Worm (Caenorhabditis elegans) whole organism, L1 larva: ENCODE measurements around the gene cul-5.

ENCODE experiments used
- C04F5.9 ChIP-seq: sonication (generic microtip); optimal IDR thresholded peaks from 2 replicates; lab custom pipeline; 2016; ENCODE audit warnings: missing genetic modification characterization, missing compliant biosample characterization
- F16B12.6 ChIP-seq: fragments of 150-350 bp; optimal IDR thresholded peaks from 2 replicates; lab custom pipeline; 2014; ENCODE audit warnings: missing biosample characterization, missing genetic modification characterization
- aha-1 ChIP-seq: fragments of 150-350 bp; optimal IDR thresholded peaks from 2 replicates; lab custom pipeline; 2014; ENCODE audit warnings: missing biosample characterization, missing genetic modification characterization
- alr-1 ChIP-seq: fragments of 200-800 bp; sonication (Bioruptor generic); optimal IDR thresholded peaks from 2 replicates; lab custom pipeline; 2018; ENCODE audit warnings: borderline replicate concordance, mild to moderate bottlenecking, missing genetic modification characterization, missing compliant biosample characterization
- aly-2 ChIP-seq: fragments of 150-350 bp; optimal IDR thresholded peaks from 2 replicates; lab custom pipeline; 2014; ENCODE audit warnings: missing biosample characterization, missing genetic modification characterization
- ama-1 ChIP-seq: fragments of 150-350 bp; optimal IDR thresholded peaks from 2 replicates; lab custom pipeline; 2014
- blmp-1 ChIP-seq: fragments of 150-350 bp; optimal IDR thresholded peaks from 2 replicates; lab custom pipeline; 2014; ENCODE audit warnings: missing biosample characterization, missing genetic modification characterization
- ceh-63 ChIP-seq: fragments of 200-800 bp; sonication (Bioruptor generic); optimal IDR thresholded peaks from 2 replicates; lab custom pipeline; 2018; ENCODE audit warnings: mild to moderate bottlenecking, missing genetic modification characterization, missing compliant biosample characterization
- ceh-82 ChIP-seq, 3 experiments: fragments of 150-350 bp in 1 of 3; sonication (generic microtip) in 2 of 3; optimal IDR thresholded peaks; 2 replicates each; lab custom pipeline; 2014 to 2017; ENCODE audit warnings: missing biosample characterization in 3 of 3, missing genetic modification characterization in 3 of 3
- ceh-88 ChIP-seq: fragments of 200-800 bp; sonication (Bioruptor generic); IDR thresholded peaks from 2 replicates; pipeline ENCODE4 v1.3.6; 2022; ENCODE audit warnings: missing genetic modification characterization, missing compliant biosample characterization
- ceh-90 ChIP-seq: sonication (generic microtip); optimal IDR thresholded peaks from 2 replicates; lab custom pipeline; 2016; ENCODE audit warnings: missing genetic modification characterization, missing compliant biosample characterization
- dpl-1 ChIP-seq, 3 experiments: fragments of 150-350 bp in 2 of 3; sonication (generic microtip) in 1 of 3; optimal IDR thresholded peaks; 2 replicates each; lab custom pipeline; 2014 to 2017; ENCODE audit warnings: missing biosample characterization in 3 of 3, missing genetic modification characterization in 3 of 3, missing genetic modification reagents in 3 of 3
- efl-1 ChIP-seq, 4 experiments: fragments of 150-350 bp; optimal IDR thresholded peaks in 3 of 4; peaks in 1 of 4; 1 replicate in 1 of 4; 2 replicates in 3 of 4; lab custom pipeline; 2014; ENCODE audit warnings: missing biosample characterization in 2 of 4, missing genetic modification characterization in 2 of 4, missing genetic modification reagents in 2 of 4
- elt-2 ChIP-seq: sonication (generic microtip); optimal IDR thresholded peaks from 2 replicates; lab custom pipeline; 2016; ENCODE audit warnings: missing genetic modification characterization, mild to moderate bottlenecking, inconsistent platforms, missing compliant biosample characterization, missing genetic modification reagents
- elt-3 ChIP-seq, 6 experiments: fragments of 150-350 bp in 1 of 6; sonication (generic microtip); optimal IDR thresholded peaks; 2 replicates each; lab custom pipeline; 2017 to 2018; ENCODE audit warnings: missing biosample characterization in 6 of 6, missing genetic modification characterization in 6 of 6, inconsistent platforms in 1 of 6
- ets-5 ChIP-seq: fragments of 200-800 bp; sonication (Bioruptor generic); IDR thresholded peaks from 2 replicates; pipeline ENCODE4 v1.3.6; 2022; ENCODE audit warnings: missing genetic modification characterization, missing compliant biosample characterization
- fkh-8 ChIP-seq: sonication (generic microtip); optimal IDR thresholded peaks from 2 replicates; lab custom pipeline; 2016; ENCODE audit warnings: mild to moderate bottlenecking, missing genetic modification characterization, missing compliant biosample characterization
- hlh-17 ChIP-seq: fragments of 200-800 bp; sonication (Bioruptor generic); optimal IDR thresholded peaks from 2 replicates; lab custom pipeline; 2018; ENCODE audit warnings: missing genetic modification characterization, mild to moderate bottlenecking, missing compliant biosample characterization, moderate library complexity, borderline replicate concordance
- hlh-4 ChIP-seq: sonication (generic microtip); optimal IDR thresholded peaks from 2 replicates; lab custom pipeline; 2016; ENCODE audit warnings: mild to moderate bottlenecking, missing genetic modification characterization, missing compliant biosample characterization
- hpl-2 ChIP-seq: fragments of 150-350 bp; optimal IDR thresholded peaks from 2 replicates; lab custom pipeline; 2014; ENCODE audit warnings: missing biosample characterization, missing genetic modification reagents, missing genetic modification characterization
- irx-1 ChIP-seq: sonication (generic microtip); optimal IDR thresholded peaks from 2 replicates; lab custom pipeline; 2016; ENCODE audit warnings: missing genetic modification characterization, missing compliant biosample characterization
- jun-1 ChIP-seq: fragments of 150-350 bp; optimal IDR thresholded peaks from 2 replicates; lab custom pipeline; 2014; ENCODE audit warnings: missing biosample characterization, missing genetic modification reagents, missing genetic modification characterization
- lin-13 ChIP-seq: fragments of 150-350 bp; optimal IDR thresholded peaks from 2 replicates; lab custom pipeline; 2014; ENCODE audit warnings: missing biosample characterization, missing genetic modification reagents, missing genetic modification characterization
- lin-14 ChIP-seq: fragments of 200-800 bp; sonication (Bioruptor generic); optimal IDR thresholded peaks from 2 replicates; lab custom pipeline; 2018; ENCODE audit warnings: mild to moderate bottlenecking, missing genetic modification characterization, moderate library complexity, missing compliant biosample characterization
- lin-35 ChIP-seq, 2 experiments: fragments of 150-350 bp; optimal IDR thresholded peaks; 2 replicates each; lab custom pipeline; 2014; ENCODE audit warnings: missing biosample characterization in 2 of 2, missing genetic modification characterization in 2 of 2, missing genetic modification reagents in 2 of 2
- lin-39 ChIP-seq: fragments of 150-350 bp; optimal IDR thresholded peaks from 2 replicates; lab custom pipeline; 2014; ENCODE audit warnings: missing biosample characterization, missing genetic modification reagents, missing genetic modification characterization
- lir-3 ChIP-seq: sonication (generic microtip); optimal IDR thresholded peaks from 2 replicates; lab custom pipeline; 2016; ENCODE audit warnings: mild to moderate bottlenecking, missing genetic modification characterization, moderate library complexity, missing compliant biosample characterization; ENCODE audit not compliant: poor library complexity
- mab-9 ChIP-seq: fragments of 200-800 bp; sonication (Bioruptor generic); IDR thresholded peaks from 2 replicates; pipeline ENCODE4 v1.3.6; 2022; ENCODE audit warnings: missing genetic modification reagents, missing genetic modification characterization, missing compliant biosample characterization
- mdl-1 ChIP-seq, 2 experiments: fragments of 150-350 bp; optimal IDR thresholded peaks; 2 replicates each; lab custom pipeline; 2014 to 2017; ENCODE audit warnings: missing biosample characterization in 2 of 2, missing genetic modification characterization in 2 of 2, inconsistent platforms in 1 of 2
- mep-1 ChIP-seq: fragments of 150-350 bp; optimal IDR thresholded peaks from 2 replicates; lab custom pipeline; 2014; ENCODE audit warnings: missing biosample characterization, missing genetic modification characterization
- nhr-12 ChIP-seq: sonication (generic microtip); optimal IDR thresholded peaks from 2 replicates; lab custom pipeline; 2017; ENCODE audit warnings: missing biosample characterization, missing genetic modification characterization
- nhr-20 ChIP-seq: sonication (generic microtip); optimal IDR thresholded peaks from 2 replicates; lab custom pipeline; 2016; ENCODE audit warnings: mild to moderate bottlenecking, missing genetic modification characterization, missing compliant biosample characterization
- nhr-237 ChIP-seq: fragments of 150-350 bp; optimal IDR thresholded peaks from 2 replicates; lab custom pipeline; 2014; ENCODE audit warnings: missing biosample characterization, missing genetic modification characterization
- nhr-71 ChIP-seq: sonication (generic microtip); optimal IDR thresholded peaks from 2 replicates; lab custom pipeline; 2016; ENCODE audit warnings: mild to moderate bottlenecking, missing genetic modification characterization, moderate library complexity, missing compliant biosample characterization
- nhr-84 ChIP-seq: sonication (generic microtip); optimal IDR thresholded peaks from 2 replicates; lab custom pipeline; 2017; ENCODE audit warnings: missing biosample characterization, missing genetic modification characterization
- nhr-90 ChIP-seq: sonication (generic microtip); optimal IDR thresholded peaks from 2 replicates; lab custom pipeline; 2016; ENCODE audit warnings: mild to moderate bottlenecking, missing genetic modification characterization, missing compliant biosample characterization; ENCODE audit not compliant: poor library complexity
- pag-3 ChIP-seq: sonication (generic microtip); optimal IDR thresholded peaks from 2 replicates; lab custom pipeline; 2017; ENCODE audit warnings: missing genetic modification characterization, mild to moderate bottlenecking, missing compliant biosample characterization, antibody characterized with exemption, borderline replicate concordance; ENCODE audit not compliant: insufficient read depth
- skn-1 ChIP-seq: fragments of 150-350 bp; optimal IDR thresholded peaks from 2 replicates; lab custom pipeline; 2014; ENCODE audit warnings: missing biosample characterization, missing genetic modification characterization
- snpc-4 ChIP-seq: fragments of 150-350 bp; optimal IDR thresholded peaks from 2 replicates; lab custom pipeline; 2014; ENCODE audit warnings: missing biosample characterization, missing genetic modification characterization
- snu-23 ChIP-seq: sonication (generic microtip); optimal IDR thresholded peaks from 2 replicates; lab custom pipeline; 2016; ENCODE audit warnings: missing genetic modification characterization, missing compliant biosample characterization
- sup-37 ChIP-seq: fragments of 200-800 bp; sonication (Bioruptor generic); optimal IDR thresholded peaks from 2 replicates; lab custom pipeline; 2018; ENCODE audit warnings: mild to moderate bottlenecking, missing genetic modification characterization, missing compliant biosample characterization
- swsn-7 ChIP-seq: sonication (generic microtip); optimal IDR thresholded peaks from 2 replicates; lab custom pipeline; 2016; ENCODE audit warnings: missing genetic modification characterization, missing compliant biosample characterization
- tbx-2 ChIP-seq: sonication (generic microtip); optimal IDR thresholded peaks from 2 replicates; lab custom pipeline; 2016; ENCODE audit warnings: missing genetic modification characterization, missing compliant biosample characterization
- tlp-1 ChIP-seq: fragments of 150-350 bp; optimal IDR thresholded peaks from 2 replicates; lab custom pipeline; 2014; ENCODE audit warnings: missing biosample characterization, missing genetic modification characterization
- unc-130 ChIP-seq: fragments of 150-350 bp; optimal IDR thresholded peaks from 2 replicates; lab custom pipeline; 2017; ENCODE audit warnings: missing biosample characterization, missing genetic modification characterization, inconsistent platforms
- unc-62 ChIP-seq: fragments of 150-350 bp; optimal IDR thresholded peaks from 2 replicates; lab custom pipeline; 2014; ENCODE audit warnings: missing biosample characterization, missing genetic modification reagents, missing genetic modification characterization
- unc-98 ChIP-seq: fragments of 200-800 bp; sonication (Bioruptor generic); IDR thresholded peaks from 2 replicates; pipeline ENCODE4 v1.3.6; 2022; ENCODE audit warnings: missing genetic modification characterization, missing compliant biosample characterization
- vab-15 ChIP-seq: sonication (generic microtip); optimal IDR thresholded peaks from 2 replicates; lab custom pipeline; 2017; ENCODE audit warnings: missing genotype, mild to moderate bottlenecking, missing genetic modification characterization, missing compliant biosample characterization
- xbp-1 ChIP-seq: sonication (generic microtip); optimal IDR thresholded peaks from 2 replicates; lab custom pipeline; 2016; ENCODE audit warnings: missing genetic modification characterization, missing compliant biosample characterization
- zag-1 ChIP-seq: fragments of 150-350 bp; optimal IDR thresholded peaks from 2 replicates; lab custom pipeline; 2014; ENCODE audit warnings: missing biosample characterization, missing genetic modification characterization
- zip-4 ChIP-seq: fragments of 200-800 bp; sonication (Bioruptor generic); optimal IDR thresholded peaks from 2 replicates; lab custom pipeline; 2018; ENCODE audit warnings: mild to moderate bottlenecking, missing genetic modification characterization, moderate library complexity, missing compliant biosample characterization
- ztf-4 ChIP-seq: fragments of 150-350 bp; optimal IDR thresholded peaks from 2 replicates; lab custom pipeline; 2014; ENCODE audit warnings: missing biosample characterization, missing genetic modification characterization

Gene cul-5

DNA sequence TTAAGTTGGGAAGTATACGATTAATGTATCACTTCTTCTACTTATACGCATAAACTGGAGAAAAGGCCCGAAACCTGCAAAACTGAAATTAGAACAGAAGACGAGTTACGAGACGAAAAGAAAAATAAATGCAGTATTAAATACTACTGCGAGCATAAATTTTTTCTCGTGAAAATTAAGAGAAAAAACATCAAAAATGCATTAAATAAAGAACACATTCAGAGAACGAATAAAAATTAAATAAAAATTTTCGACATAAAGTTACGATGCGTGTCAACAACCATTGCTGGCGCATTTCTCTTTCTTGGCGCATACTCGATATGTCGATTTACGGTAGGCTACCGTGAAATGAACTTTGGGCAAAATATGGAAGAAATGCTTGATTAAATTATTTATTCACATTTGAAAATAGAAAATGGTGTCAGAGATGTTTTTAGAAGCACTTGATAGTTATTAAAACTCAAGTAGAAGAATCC lies 25.6 kb downstream of the cul-5 start, which contains the start of the genes ZK856.19 and ZK856.11 (continued):
- TF ChIP-seq lin-13 (GFP tag; lab: Kevin White, UChicago) = peak; percentile 1
- TF ChIP-seq unc-62 (GFP tag; lab: Kevin White, UChicago) = no peak
- TF ChIP-seq blmp-1 (tag; lab: Kevin White, UChicago) = peak; percentile 76
- TF ChIP-seq ceh-90 (tag; lab: Kevin White, UChicago) = no peak
- peak; percentile 6 for TF ChIP-seq ama-1
- peak; percentile 78 for TF ChIP-seq tbx-2 (tag; lab: Kevin White, UChicago)
- TF ChIP-seq dpl-1 (GFP tag; optimal IDR thresholded peaks at IDR 0.05; lab: Kevin White, UChicago) = peak; percentile 58 to 73 (median 72)
- TF ChIP-seq aly-2 = peak; percentile 39
- TF ChIP-seq zip-4 (GFP tag; lab: Kevin White, UChicago) = peak; percentile 4
- TF ChIP-seq ceh-88 (GFP tag; lab: Robert Waterston, UW) = no peak
- TF ChIP-seq ceh-63 = no peak
- TF ChIP-seq nhr-12 (tag; lab: Kevin White, UChicago) = no peak
- no peak for TF ChIP-seq unc-98
- peak; percentile 21 to 47 (median 40) for TF ChIP-seq ceh-82 (tag; optimal IDR thresholded peaks at IDR 0.05; lab: Kevin White, UChicago)
- TF ChIP-seq elt-3 (tag; optimal IDR thresholded peaks at IDR 0.05; lab: Kevin White, UChicago) = peak in 2 of 6 experiments; percentile 2 to 18
- peak; percentile 78 for TF ChIP-seq nhr-90 (tag; lab: Kevin White, UChicago)
- no peak for TF ChIP-seq mdl-1 (tag; optimal IDR thresholded peaks at IDR 0.05; lab: Kevin White, UChicago)
- peak; percentile 69 for TF ChIP-seq lin-14 (GFP tag; lab: Kevin White, UChicago)
- TF ChIP-seq hlh-4 (tag; lab: Kevin White, UChicago) = no peak
- no peak for TF ChIP-seq C04F5.9 (tag; lab: Kevin White, UChicago)
- TF ChIP-seq fkh-8 (tag; lab: Kevin White, UChicago) = no peak
- TF ChIP-seq hpl-2 (GFP tag; lab: Kevin White, UChicago) = no peak
- no peak for TF ChIP-seq sup-37 (GFP tag; lab: Kevin White, UChicago)
- TF ChIP-seq skn-1 (tag; lab: Kevin White, UChicago) = peak; percentile 37
- TF ChIP-seq irx-1 = peak; percentile 40
- no peak for TF ChIP-seq jun-1 (tag; lab: Kevin White, UChicago)
- peak; percentile 77 for TF ChIP-seq swsn-7 (tag; lab: Kevin White, UChicago)
- TF ChIP-seq nhr-20 (tag; lab: Kevin White, UChicago) = peak; percentile 78
- no peak for TF ChIP-seq alr-1 (tag; lab: Kevin White, UChicago)
- TF ChIP-seq nhr-237 (tag; lab: Kevin White, UChicago) = no peak
- peak; percentile 36 for TF ChIP-seq F16B12.6
- TF ChIP-seq nhr-84 (tag; lab: Kevin White, UChicago) = no peak
- peak; percentile 85 for TF ChIP-seq nhr-71 (tag; lab: Kevin White, UChicago)
- TF ChIP-seq lin-39 (tag; lab: Kevin White, UChicago) = peak; percentile 37
- TF ChIP-seq ztf-4 = no peak
- no peak for TF ChIP-seq hlh-17 (GFP tag; lab: Kevin White, UChicago)
- no peak for TF ChIP-seq vab-15 (tag; lab: Kevin White, UChicago)
- peak; percentile 50 for TF ChIP-seq lir-3 (tag; lab: Kevin White, UChicago)
- TF ChIP-seq zag-1 (tag; lab: Kevin White, UChicago) = no peak
- peak; percentile 63 to 74 for TF ChIP-seq efl-1 (optimal IDR thresholded peaks at IDR 0.05; lab: Kevin White, UChicago)
- TF ChIP-seq efl-1 (GFP tag; optimal IDR thresholded peaks at IDR 0.05 in 1 of 2; lab: Kevin White, UChicago) = peak; percentile 66 to 97
- no peak for TF ChIP-seq pag-3
- peak; percentile 79 for TF ChIP-seq snu-23 (GFP tag; lab: Kevin White, UChicago)
- TF ChIP-seq aha-1 (tag; lab: Kevin White, UChicago) = no peak
- peak; percentile 77 for TF ChIP-seq xbp-1 (tag; lab: Kevin White, UChicago)
- TF ChIP-seq unc-130 (tag; lab: Kevin White, UChicago) = peak; percentile 60
- TF ChIP-seq elt-2 = peak; percentile 31
- TF ChIP-seq tlp-1 (tag; lab: Kevin White, UChicago) = no peak
- peak; percentile 88 for TF ChIP-seq mep-1 (tag; lab: Kevin White, UChicago)
- no peak for TF ChIP-seq ets-5 (GFP tag; lab: Robert Waterston, UW)
- TF ChIP-seq snpc-4 (tag; lab: Kevin White, UChicago) = peak; percentile 69
- no peak for TF ChIP-seq mab-9 (GFP tag; lab: Robert Waterston, UW)
- TF ChIP-seq lin-35 (GFP tag; optimal IDR thresholded peaks at IDR 0.05; lab: Kevin White, UChicago) = peak; percentile 70 to 75
